Fruit fly (Drosophila melanogaster): ENCODE data around the gene Fpgs2.
A peak's percentile ranks its signal among the peaks of the same experiment; 100 is the strongest.

The Fpgs2 gene

DNA sequence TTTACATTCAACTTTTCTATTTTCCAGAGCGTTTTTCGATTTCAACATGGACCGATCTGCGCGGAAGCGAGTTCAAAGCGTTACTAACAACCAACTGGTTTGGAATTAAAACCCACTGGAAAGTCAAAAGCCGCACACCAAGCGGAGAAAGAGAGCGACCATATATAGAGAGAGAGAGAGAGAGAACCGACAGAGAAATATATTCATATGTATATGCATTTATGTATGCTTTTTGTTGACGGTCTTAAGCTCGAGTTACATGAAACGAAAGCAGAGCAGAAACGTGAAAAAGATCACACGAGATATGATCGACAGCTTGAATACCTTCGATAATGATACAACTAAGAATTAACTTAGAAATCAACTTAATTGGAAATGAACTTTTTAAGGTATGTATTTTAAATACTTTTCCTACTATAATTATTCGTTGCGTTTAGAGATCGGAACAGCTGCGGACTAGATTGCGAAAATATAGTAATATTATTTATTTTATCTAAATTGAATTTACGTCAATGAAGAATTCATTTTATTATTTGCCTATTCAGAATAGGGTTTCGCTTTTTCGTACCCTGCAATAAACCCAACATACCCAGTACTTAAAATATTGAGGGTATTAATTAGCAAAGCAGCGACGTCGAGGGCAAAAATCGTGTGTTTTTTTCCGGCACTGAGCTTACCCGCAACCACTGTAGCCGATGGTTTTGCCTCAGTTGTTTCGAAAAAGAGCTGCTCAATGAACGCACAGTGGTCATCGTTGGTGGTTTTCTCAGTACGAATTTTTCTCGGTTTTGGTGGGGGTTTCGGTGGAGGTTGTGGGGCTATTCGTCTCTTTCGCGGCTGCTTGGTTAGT, 25.1 kb downstream of the Fpgs2 start (continued):
- TF ChIP-seq topi (GFP tag; optimal IDR thresholded peaks at IDR 0.05) = peak; percentile 65
- TF ChIP-seq CG7368 (GFP tag; optimal IDR thresholded peaks at IDR 0.05) = peak; percentile 7
- TF ChIP-seq esn (GFP tag; optimal IDR thresholded peaks at IDR 0.05) = peak; percentile 89
- TF ChIP-seq Eip75B (GFP tag; optimal IDR thresholded peaks at IDR 0.05) = peak; percentile 24
- TF ChIP-seq fd85E (GFP tag; optimal IDR thresholded peaks at IDR 0.05) = no peak
- TF ChIP-seq CG11762 (GFP tag; optimal IDR thresholded peaks at IDR 0.05; ENCODE audit: insufficient read depth) = peak; percentile 30
- TF ChIP-seq acj6 (GFP tag; optimal IDR thresholded peaks at IDR 0.05) = peak; percentile 86
- peak; percentile 76 for TF ChIP-seq pdm3 (GFP tag; optimal IDR thresholded peaks at IDR 0.05)
- TF ChIP-seq Hr4 (GFP tag; optimal IDR thresholded peaks at IDR 0.05) = peak; percentile 72
- TF ChIP-seq CG8119 (GFP tag; IDR thresholded peaks at IDR 0.05) = peak; percentile 74; the same call in 2 of the 3 replicates
- peak; percentile 80 for TF ChIP-seq Smox (GFP tag; optimal IDR thresholded peaks at IDR 0.05)

DNA sequence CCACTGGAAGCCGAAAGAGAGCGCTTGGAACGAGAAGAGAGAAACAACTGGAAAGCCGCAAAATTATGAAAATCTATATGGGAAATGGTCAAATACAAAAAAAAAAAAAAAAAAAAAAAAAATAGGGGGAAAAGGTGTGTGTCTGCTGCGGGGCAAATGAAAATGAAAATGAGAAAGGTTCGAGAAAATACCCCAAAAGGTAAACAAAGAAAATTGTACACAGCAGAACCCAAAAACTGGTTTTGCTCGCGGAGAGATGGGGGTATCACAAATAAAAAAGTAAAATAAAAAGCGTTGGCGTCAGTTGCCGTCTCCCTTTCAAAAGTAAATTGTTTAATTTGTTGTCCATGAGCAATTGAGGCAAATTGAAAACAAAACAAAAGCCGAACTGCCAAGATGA, 25.9 kb downstream of the Fpgs2 start:
- TF ChIP-seq eg (GFP tag; IDR thresholded peaks at IDR 0.05) (peak; percentile 49; the same call in 1 of the 3 replicates), CG15336 (GFP tag; IDR thresholded peaks at IDR 0.05) (no peak), fkh (GFP tag; optimal IDR thresholded peaks at IDR 0.05) (peak; percentile 61), CG16779 (tag; optimal IDR thresholded peaks at IDR 0.05) (no peak), Eip78C (GFP tag) (peak; percentile 19), CG8119 (GFP tag; IDR thresholded peaks at IDR 0.05) (peak; percentile 48; the same call in 1 of the 3 replicates), dsx (GFP tag; optimal IDR thresholded peaks at IDR 0.05; ENCODE audit: poor library complexity, severe bottlenecking) (no peak)

DNA sequence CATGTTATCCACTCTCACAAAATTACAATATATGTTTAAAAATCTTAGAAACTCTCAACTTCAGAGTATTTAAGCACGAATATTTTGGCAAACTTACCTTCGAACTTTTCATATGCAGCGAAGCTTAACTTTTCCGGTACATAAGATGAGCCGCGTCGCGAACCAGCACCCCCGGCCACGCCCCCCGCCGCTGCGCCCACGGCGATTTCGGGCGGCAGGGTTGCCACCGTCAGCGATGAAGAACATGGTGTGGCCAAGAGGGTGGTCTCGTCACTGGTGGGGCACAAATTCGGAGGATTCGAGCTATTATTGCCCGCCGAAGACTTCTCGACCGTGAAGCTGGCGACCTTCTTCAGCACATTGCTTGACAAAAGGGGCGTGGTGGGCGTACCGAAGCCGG, 30.1 kb downstream of the Fpgs2 start:
- TF ChIP-seq CG4318 (GFP tag; optimal IDR thresholded peaks at IDR 0.05) (no peak), CG11762 (GFP tag; optimal IDR thresholded peaks at IDR 0.05; ENCODE audit: insufficient read depth) (no peak), Sox15 (GFP tag; optimal IDR thresholded peaks at IDR 0.05) (no peak), CG1621 (tag; optimal IDR thresholded peaks at IDR 0.05) (no peak), Ets96B (tag; optimal IDR thresholded peaks at IDR 0.05) (no peak), CG8119 (GFP tag; IDR thresholded peaks at IDR 0.05) (no peak), Eip78C (GFP tag) (no peak), ss (GFP tag; optimal IDR thresholded peaks at IDR 0.05) (no peak), CG32006 (GFP tag; optimal IDR thresholded peaks at IDR 0.05) (no peak)

DNA sequence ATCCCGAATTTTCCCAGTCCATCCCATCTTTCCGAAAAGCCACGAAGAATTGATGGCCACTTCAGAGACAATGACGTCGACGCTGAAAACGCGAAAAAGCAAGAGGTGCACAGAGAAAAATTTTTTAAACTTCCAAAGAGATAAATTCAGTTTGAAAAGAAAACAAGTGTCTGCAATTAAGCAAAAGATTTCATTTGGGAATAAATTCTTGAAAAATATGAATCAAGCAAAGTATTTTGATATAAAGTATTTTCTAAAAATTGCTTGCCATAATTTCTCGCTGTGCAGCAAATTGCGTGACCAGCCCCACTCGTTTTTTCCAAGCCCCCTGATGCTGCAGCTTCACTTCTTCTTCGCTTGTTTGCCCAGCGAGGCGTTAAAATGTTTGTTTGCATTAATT, 31.9 kb downstream of the Fpgs2 start:
- TF ChIP-seq CG6792 (GFP tag; optimal IDR thresholded peaks at IDR 0.05) (peak; percentile 66), CG4318 (GFP tag; optimal IDR thresholded peaks at IDR 0.05) (peak; percentile 76), CG8319 (GFP tag; optimal IDR thresholded peaks at IDR 0.05) (peak; percentile 4), fd59A (GFP tag; optimal IDR thresholded peaks at IDR 0.05) (peak; percentile 43), CG32006 (GFP tag; optimal IDR thresholded peaks at IDR 0.05) (peak; percentile 92), CG7368 (GFP tag; optimal IDR thresholded peaks at IDR 0.05) (peak; percentile 17), salr (GFP tag; optimal IDR thresholded peaks at IDR 0.05) (peak in 1 of 2 experiments; percentile 68), Blimp-1 (GFP tag; optimal IDR thresholded peaks at IDR 0.05) (no peak), CG3919 (GFP tag; optimal IDR thresholded peaks at IDR 0.05) (peak; percentile 69), CG11294 (GFP tag; IDR thresholded peaks at IDR 0.05) (0 out of 2 replicates have a peak, but pooled peaks have one; percentile 50), dac (GFP tag; optimal IDR thresholded peaks at IDR 0.05) (peak; percentile 78), fd85E (GFP tag; optimal IDR thresholded peaks at IDR 0.05) (no peak), vri (GFP tag; optimal IDR thresholded peaks at IDR 0.05) (peak; percentile 40), topi (GFP tag; optimal IDR thresholded peaks at IDR 0.05) (peak; percentile 70), CG1621 (tag; optimal IDR thresholded peaks at IDR 0.05) (peak; percentile 31), Gug (GFP tag; IDR thresholded peaks at IDR 0.05) (peak; percentile 73), Sox102F (GFP tag; optimal IDR thresholded peaks at IDR 0.05) (peak; percentile 72), OdsH (GFP tag; optimal IDR thresholded peaks at IDR 0.05) (peak; percentile 77), Ets21C (GFP tag; optimal IDR thresholded peaks at IDR 0.05) (peak; percentile 58), CG11902 (GFP tag; optimal IDR thresholded peaks at IDR 0.05) (peak; percentile 28), acj6 (GFP tag; optimal IDR thresholded peaks at IDR 0.05) (peak; percentile 74), CG16779 (tag; optimal IDR thresholded peaks at IDR 0.05) (no peak), net (GFP tag; optimal IDR thresholded peaks at IDR 0.05) (peak; percentile 73), eg (GFP tag; IDR thresholded peaks at IDR 0.05) (peak; percentile 88), Sox15 (GFP tag; optimal IDR thresholded peaks at IDR 0.05) (peak; percentile 21), esn (GFP tag; optimal IDR thresholded peaks at IDR 0.05) (peak; percentile 78), CG6808 (GFP tag; optimal IDR thresholded peaks at IDR 0.05) (peak; percentile 45), CG11762 (GFP tag; optimal IDR thresholded peaks at IDR 0.05; ENCODE audit: insufficient read depth) (peak; percentile 43), CG8119 (GFP tag; IDR thresholded peaks at IDR 0.05) (peak; percentile 90), svp (GFP tag) (peak; percentile 81), CG31627 (GFP tag; optimal IDR thresholded peaks at IDR 0.05) (peak; percentile 61)

Measured in whole organism, prepupa.